Fruit fly (Drosophila melanogaster) whole organism, pupa: ENCODE data around the gene natalisin.

Experiments
- CG10348 ChIP-seq: fragments of 200-800 bp; sonication (Bioruptor generic); IDR thresholded peaks from 2 replicates; pipeline ENCODE4 v1.3.6; 2022; ENCODE audit warnings: missing biosample characterization, missing genetic modification characterization
- CG12605 ChIP-seq: fragments of 200-800 bp; sonication (Bioruptor generic); IDR thresholded peaks from 2 replicates; pipeline ENCODE4 v1.3.6; 2022; ENCODE audit warnings: missing biosample characterization, missing genetic modification characterization
- CG13204 ChIP-seq: fragments of 200-800 bp; sonication (Bioruptor generic); optimal IDR thresholded peaks from 2 replicates; lab custom pipeline; 2018; ENCODE audit warnings: missing biosample characterization, mild to moderate bottlenecking, missing genetic modification characterization, moderate library complexity
- CG14655 ChIP-seq: fragments of 200-800 bp; sonication (Bioruptor generic); optimal IDR thresholded peaks from 3 replicates; lab custom pipeline; 2017; ENCODE audit warnings: mild to moderate bottlenecking, missing biosample characterization, missing genetic modification reagents, missing genetic modification characterization
- CG15710 ChIP-seq: fragments of 200-800 bp; sonication (Bioruptor generic); optimal IDR thresholded peaks from 2 replicates; lab custom pipeline; 2018; ENCODE audit warnings: missing biosample characterization, mild to moderate bottlenecking, missing genetic modification characterization, moderate library complexity
- CG17806 ChIP-seq: fragments of 200-800 bp; sonication (Bioruptor generic); optimal IDR thresholded peaks from 2 replicates; lab custom pipeline; 2018; ENCODE audit warnings: missing biosample characterization, mild to moderate bottlenecking, missing genetic modification characterization, moderate library complexity
- CG32121 ChIP-seq: fragments of 200-800 bp; sonication (Bioruptor generic); IDR thresholded peaks from 2 replicates; pipeline ENCODE4 v1.3.6; 2022; ENCODE audit warnings: missing biosample characterization, missing genetic modification characterization
- CG34367 ChIP-seq: fragments of 200-800 bp; sonication (Bioruptor generic); optimal IDR thresholded peaks from 2 replicates; lab custom pipeline; 2018; ENCODE audit warnings: missing biosample characterization, mild to moderate bottlenecking, missing genetic modification characterization
- CG4496 ChIP-seq: fragments of 200-800 bp; sonication (Bioruptor generic); IDR thresholded peaks from 3 replicates; pipeline ENCODE4 v1.3.6; 2022; ENCODE audit warnings: missing biosample characterization, missing genetic modification characterization
- CG8159 ChIP-seq: fragments of 200-800 bp; sonication (Bioruptor generic); optimal IDR thresholded peaks from 3 replicates; lab custom pipeline; 2018; ENCODE audit warnings: missing biosample characterization, mild to moderate bottlenecking, missing genetic modification characterization, moderate library complexity
- CG8301 ChIP-seq: fragments of 200-800 bp; sonication (Bioruptor generic); optimal IDR thresholded peaks from 2 replicates; lab custom pipeline; 2018; ENCODE audit warnings: missing biosample characterization, mild to moderate bottlenecking, missing genetic modification characterization
- CG9948 ChIP-seq: fragments of 200-800 bp; sonication (Bioruptor generic); optimal IDR thresholded peaks from 2 replicates; lab custom pipeline; 2018; ENCODE audit warnings: missing biosample characterization, mild to moderate bottlenecking, missing genetic modification characterization, moderate library complexity
- D1 ChIP-seq: fragments of 200-800 bp; sonication (Bioruptor generic); optimal IDR thresholded peaks from 2 replicates; lab custom pipeline; 2018; ENCODE audit warnings: missing biosample characterization, mild to moderate bottlenecking, missing genetic modification characterization, moderate library complexity
- EcR ChIP-seq: fragments of 200-800 bp; sonication (Bioruptor generic); optimal IDR thresholded peaks from 3 replicates; lab custom pipeline; 2019; ENCODE audit warnings: missing biosample characterization, missing genetic modification characterization, mild to moderate bottlenecking, moderate library complexity, missing genetic modification reagents
- Ets98B ChIP-seq: fragments of 200-800 bp; sonication (Bioruptor generic); IDR thresholded peaks from 2 replicates; pipeline ENCODE4 v1.3.6; 2022; ENCODE audit warnings: missing biosample characterization, missing genetic modification characterization
- Pif1A ChIP-seq: fragments of 200-800 bp; sonication (Bioruptor generic); optimal IDR thresholded peaks from 3 replicates; lab custom pipeline; 2016; ENCODE audit warnings: missing biosample characterization, missing genetic modification characterization
- Pif1B ChIP-seq: fragments of 200-800 bp; sonication (Bioruptor generic); optimal IDR thresholded peaks from 3 replicates; lab custom pipeline; 2016; ENCODE audit warnings: missing biosample characterization, missing genetic modification characterization
- Snoo ChIP-seq: fragments of 200-800 bp; sonication (Bioruptor generic); optimal IDR thresholded peaks from 3 replicates; lab custom pipeline; 2017; ENCODE audit warnings: missing biosample characterization, mild to moderate bottlenecking, missing genetic modification characterization, inconsistent platforms
- fd96Ca ChIP-seq: fragments of 200-800 bp; sonication (Bioruptor generic); IDR thresholded peaks from 3 replicates; pipeline ENCODE4 v1.3.6; 2022; ENCODE audit warnings: missing biosample characterization, missing genetic modification characterization
- gl ChIP-seq: fragments of 200-800 bp; sonication (Bioruptor generic); optimal IDR thresholded peaks from 2 replicates; lab custom pipeline; 2018; ENCODE audit warnings: missing biosample characterization, mild to moderate bottlenecking, missing genetic modification characterization
- rn ChIP-seq: fragments of 200-800 bp; sonication (Bioruptor generic); IDR thresholded peaks from 2 replicates; pipeline ENCODE4 v1.3.6; 2022; ENCODE audit warnings: missing biosample characterization, missing genetic modification characterization

natalisin gene

DNA sequence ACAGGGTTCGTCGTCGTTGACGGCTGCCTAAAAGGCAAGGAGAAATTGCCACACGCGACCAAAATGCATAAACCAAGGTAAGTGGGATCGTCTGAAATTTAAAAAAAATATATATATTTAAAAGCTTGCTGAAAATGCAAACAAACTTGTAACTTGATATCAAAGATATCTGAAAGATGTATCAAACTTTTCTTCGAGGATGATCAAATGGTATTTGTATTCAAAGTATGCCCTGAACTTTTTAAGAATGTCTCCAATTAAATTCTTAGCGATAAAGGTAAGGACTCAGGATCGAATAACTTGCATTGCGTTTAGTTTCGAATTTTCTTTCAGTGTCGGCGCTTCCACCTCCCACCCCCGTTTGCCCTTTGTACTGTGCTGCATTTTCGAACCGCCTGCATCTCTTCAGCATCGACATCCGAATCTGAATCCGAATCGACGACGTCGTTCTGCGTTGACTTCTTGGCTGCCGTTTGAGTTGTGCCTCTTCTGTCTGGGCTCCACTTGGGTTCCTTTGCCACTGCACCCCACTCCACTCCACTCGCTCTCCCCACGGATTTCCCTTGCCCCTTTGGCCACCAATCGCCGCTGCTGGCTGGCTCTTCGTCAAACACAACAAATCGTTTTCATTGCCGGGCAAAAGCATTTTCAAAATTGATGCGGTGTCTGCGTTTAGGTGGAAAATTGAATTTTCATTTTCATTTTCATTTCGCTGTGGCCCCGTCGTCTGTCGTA, 32.1 kb upstream of the natalisin start:
- peak; percentile 67 for TF ChIP-seq CG14655
- no peak for TF ChIP-seq CG4496
- no peak for TF ChIP-seq CG10348 (GFP tag; lab: Robert Waterston, UW)
- peak; percentile 29 for TF ChIP-seq Snoo
- peak; percentile 44 for TF ChIP-seq CG17806
- no peak for TF ChIP-seq D1 (tag; lab: Kevin White, UChicago)
- TF ChIP-seq rn (GFP tag; lab: Robert Waterston, UW): no peak
- no peak for TF ChIP-seq CG32121 (GFP tag; lab: Robert Waterston, UW)
- no peak for TF ChIP-seq gl (tag; lab: Kevin White, UChicago)
- TF ChIP-seq Pif1A: peak; percentile 48
- peak; percentile 50 for TF ChIP-seq CG15710 (tag; lab: Kevin White, UChicago)
- no peak for TF ChIP-seq CG12605 (GFP tag; lab: Robert Waterston, UW)
- no peak for TF ChIP-seq fd96Ca
- TF ChIP-seq CG13204 (GFP tag; lab: Kevin White, UChicago): no peak
- no peak for TF ChIP-seq Ets98B (GFP tag; lab: Robert Waterston, UW)
- peak; percentile 49 for TF ChIP-seq CG9948
- TF ChIP-seq CG8301 (tag; lab: Kevin White, UChicago): peak; percentile 21
- TF ChIP-seq Pif1B (GFP tag; lab: Kevin White, UChicago): peak; percentile 23
- peak; percentile 65 for TF ChIP-seq CG8159 (tag; lab: Kevin White, UChicago)
- no peak for TF ChIP-seq EcR
- peak; percentile 13 for TF ChIP-seq CG34367 (tag; lab: Kevin White, UChicago)

DNA sequence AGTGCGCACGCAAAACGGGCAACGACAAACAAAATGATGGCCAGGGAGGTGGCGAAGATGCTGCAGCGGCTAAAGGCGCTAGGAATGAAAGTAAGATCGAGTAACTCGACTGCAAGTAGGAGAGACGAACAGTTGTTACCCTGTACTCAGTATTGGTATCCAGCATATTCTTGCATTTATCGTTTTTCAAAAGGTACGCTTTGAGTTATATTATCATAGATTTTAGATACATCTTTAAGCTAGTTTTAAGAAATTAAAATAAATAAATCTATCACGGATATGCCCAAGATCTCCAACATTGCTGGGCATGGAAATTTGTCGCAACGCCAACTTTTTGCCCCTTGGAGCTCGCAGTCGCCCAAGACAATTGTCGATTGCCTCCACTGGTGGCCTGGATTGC, 30.6 kb upstream of the natalisin start:
- peak; percentile 69 for TF ChIP-seq Pif1B (GFP tag; lab: Kevin White, UChicago)
- peak; percentile 54 for TF ChIP-seq CG32121 (GFP tag; lab: Robert Waterston, UW)
- peak; percentile 89 for TF ChIP-seq CG8159 (tag; lab: Kevin White, UChicago)
- TF ChIP-seq D1 (tag; lab: Kevin White, UChicago): peak; percentile 61
- no peak for TF ChIP-seq CG10348 (GFP tag; lab: Robert Waterston, UW)
- TF ChIP-seq CG4496: peak; percentile 89
- TF ChIP-seq CG17806: peak; percentile 90
- TF ChIP-seq CG12605 (GFP tag; lab: Robert Waterston, UW): peak; percentile 82
- peak; percentile 93 for TF ChIP-seq CG14655
- peak; percentile 76 for TF ChIP-seq Pif1A
- peak; percentile 87 for TF ChIP-seq CG8301 (tag; lab: Kevin White, UChicago)
- peak; percentile 85 for TF ChIP-seq CG34367 (tag; lab: Kevin White, UChicago)
- peak; percentile 55 for TF ChIP-seq CG13204 (GFP tag; lab: Kevin White, UChicago)
- peak; percentile 61; the same call in 1 of the 2 replicates for TF ChIP-seq rn (GFP tag; lab: Robert Waterston, UW)
- peak; percentile 47 for TF ChIP-seq Snoo
- peak; percentile 89 for TF ChIP-seq CG9948
- TF ChIP-seq CG15710 (tag; lab: Kevin White, UChicago): peak; percentile 84
- TF ChIP-seq gl (tag; lab: Kevin White, UChicago): peak; percentile 69
- no peak for TF ChIP-seq EcR
- TF ChIP-seq fd96Ca: peak; percentile 87
- peak; percentile 75 for TF ChIP-seq Ets98B (GFP tag; lab: Robert Waterston, UW)

- TF ChIP-seq CG17806 (peak; percentile 72), CG4496 (no peak), Pif1A (no peak), CG13204 (GFP tag; lab: Kevin White, UChicago) (peak; percentile 15), gl (tag; lab: Kevin White, UChicago) (peak; percentile 16), CG10348 (GFP tag; lab: Robert Waterston, UW) (no peak), EcR (no peak), CG15710 (tag; lab: Kevin White, UChicago) (peak; percentile 70), CG34367 (tag; lab: Kevin White, UChicago) (peak; percentile 64), CG8301 (tag; lab: Kevin White, UChicago) (peak; percentile 42), D1 (tag; lab: Kevin White, UChicago) (peak; percentile 28), rn (GFP tag; lab: Robert Waterston, UW) (no peak), CG32121 (GFP tag; lab: Robert Waterston, UW) (no peak), CG8159 (tag; lab: Kevin White, UChicago) (peak; percentile 86), CG14655 (peak; percentile 57), Pif1B (GFP tag; lab: Kevin White, UChicago) (no peak), Ets98B (GFP tag; lab: Robert Waterston, UW) (no peak; the same call in 1 of the 2 replicates), CG12605 (GFP tag; lab: Robert Waterston, UW) (peak; percentile 21; the same call in 1 of the 2 replicates), CG9948 (peak; percentile 65), fd96Ca (no peak), Snoo (peak; percentile 41)
Measured at dm6 chr3R:14389258-14389657, 29.1 kb upstream of the natalisin start.

dm6 chr3R:14390465-14390864, 27.9 kb upstream of the natalisin start:
- no peak for TF ChIP-seq EcR
- TF ChIP-seq Ets98B (GFP tag; lab: Robert Waterston, UW): peak; percentile 73
- peak; percentile 85 for TF ChIP-seq CG32121 (GFP tag; lab: Robert Waterston, UW)
- peak; percentile 63 for TF ChIP-seq CG8301 (tag; lab: Kevin White, UChicago)
- TF ChIP-seq CG13204 (GFP tag; lab: Kevin White, UChicago): no peak
- TF ChIP-seq Pif1B (GFP tag; lab: Kevin White, UChicago): no peak
- TF ChIP-seq fd96Ca: peak; percentile 85
- peak; percentile 64 for TF ChIP-seq CG8159 (tag; lab: Kevin White, UChicago)
- peak; percentile 72; the same call in 1 of the 2 replicates for TF ChIP-seq CG12605 (GFP tag; lab: Robert Waterston, UW)
- peak; percentile 68 for TF ChIP-seq CG17806
- peak; percentile 89 for TF ChIP-seq CG4496
- TF ChIP-seq CG9948: peak; percentile 73
- peak; percentile 66 for TF ChIP-seq CG15710 (tag; lab: Kevin White, UChicago)
- TF ChIP-seq CG34367 (tag; lab: Kevin White, UChicago): peak; percentile 66
- TF ChIP-seq CG14655: peak; percentile 77
- no peak for TF ChIP-seq CG10348 (GFP tag; lab: Robert Waterston, UW)

DNA sequence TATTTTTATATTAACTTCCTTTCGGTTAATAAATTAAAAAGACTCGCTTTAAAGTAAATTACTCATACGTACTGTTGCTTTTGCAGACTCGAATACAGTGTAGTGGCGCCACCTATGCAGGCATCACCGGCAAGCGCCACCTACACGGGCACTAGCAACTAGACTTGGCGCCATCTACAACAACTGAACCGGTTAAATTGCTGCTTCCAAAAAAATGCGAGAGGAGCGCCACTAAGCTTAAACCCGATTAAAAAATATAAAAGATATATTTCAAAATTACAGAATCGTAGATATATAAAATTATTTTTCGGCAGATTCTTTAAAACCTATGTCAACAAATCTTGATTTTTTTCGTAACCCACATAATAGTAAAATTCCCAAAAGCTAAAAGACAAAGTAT, 27.1 kb upstream of the natalisin start:
- TF ChIP-seq Ets98B (GFP tag; lab: Robert Waterston, UW) (peak; percentile 48; the same call in 1 of the 2 replicates), CG8159 (tag; lab: Kevin White, UChicago) (peak; percentile 28), fd96Ca (no peak; the same call in 2 of the 3 replicates), D1 (tag; lab: Kevin White, UChicago) (peak; percentile 66), Snoo (peak; percentile 39), CG17806 (peak; percentile 55), CG9948 (no peak), CG13204 (GFP tag; lab: Kevin White, UChicago) (no peak), CG10348 (GFP tag; lab: Robert Waterston, UW) (no peak), CG4496 (peak; percentile 79), CG12605 (GFP tag; lab: Robert Waterston, UW) (no peak), CG32121 (GFP tag; lab: Robert Waterston, UW) (no peak), CG15710 (tag; lab: Kevin White, UChicago) (peak; percentile 20), Pif1A (no peak), rn (GFP tag; lab: Robert Waterston, UW) (peak; percentile 58)
